Worm (Caenorhabditis elegans) whole organism, young adult: Measurements from ENCODE around the gene ZK1127.3.
A peak's percentile ranks its signal among the peaks of the same experiment; 100 is the strongest.

ENCODE experiments used
- B0019.2 ChIP-seq: fragments of 200-800 bp; sonication (Bioruptor generic); conservative IDR thresholded peaks from 2 replicates; pipeline ENCODE4 v1.3.6; 2022; ENCODE audit warnings: missing genetic modification reagents, missing genetic modification characterization, missing compliant biosample characterization
- B0261.1 ChIP-seq: sonication (generic microtip); optimal IDR thresholded peaks from 2 replicates; lab custom pipeline; 2016; ENCODE audit warnings: mild to moderate bottlenecking, missing genetic modification characterization, moderate library complexity, missing compliant biosample characterization
- D2030.7 ChIP-seq: fragments of 200-800 bp; sonication (Bioruptor generic); IDR thresholded peaks from 2 replicates; pipeline ENCODE4 v1.3.6; 2022; ENCODE audit warnings: missing genetic modification reagents, missing genetic modification characterization, missing compliant biosample characterization
- F23B12.7 ChIP-seq: sonication (generic microtip); optimal IDR thresholded peaks from 2 replicates; lab custom pipeline; 2017; ENCODE audit warnings: missing genetic modification characterization, mild to moderate bottlenecking, missing compliant biosample characterization, antibody characterized with exemption, moderate library complexity; ENCODE audit not compliant: insufficient read depth
- F39B2.1 ChIP-seq: fragments of 200-800 bp; sonication (Bioruptor generic); IDR thresholded peaks from 2 replicates; pipeline ENCODE4 v1.3.6; 2022; ENCODE audit warnings: missing genetic modification reagents, missing genetic modification characterization, missing compliant biosample characterization
- F49E8.2 ChIP-seq: sonication (generic microtip); optimal IDR thresholded peaks from 3 replicates; lab custom pipeline; 2017; ENCODE audit warnings: missing genetic modification characterization, mild to moderate bottlenecking, missing compliant biosample characterization, antibody characterized with exemption, moderate library complexity; ENCODE audit not compliant: insufficient read depth
- F52B5.7 ChIP-seq: sonication (generic microtip); optimal IDR thresholded peaks from 2 replicates; lab custom pipeline; 2016; ENCODE audit warnings: mild to moderate bottlenecking, missing genetic modification characterization, missing compliant biosample characterization
- F57C9.4 ChIP-seq: sonication (generic microtip); optimal IDR thresholded peaks from 2 replicates; lab custom pipeline; 2017; ENCODE audit warnings: mild to moderate bottlenecking, missing genetic modification characterization, missing compliant biosample characterization
- T07F8.4 ChIP-seq: sonication (generic microtip); optimal IDR thresholded peaks from 2 replicates; lab custom pipeline; 2016; ENCODE audit warnings: mild to moderate bottlenecking, missing genetic modification characterization, moderate library complexity, missing compliant biosample characterization
- Y79H2A.3 ChIP-seq: fragments of 200-800 bp; sonication (Bioruptor generic); conservative IDR thresholded peaks from 2 replicates; pipeline ENCODE4 v1.3.6; 2022; ENCODE audit warnings: missing genetic modification reagents, missing genetic modification characterization, missing compliant biosample characterization
- Y95B8A.8 ChIP-seq: fragments of 200-800 bp; sonication (Bioruptor generic); IDR thresholded peaks from 2 replicates; pipeline ENCODE4 v1.3.6; 2022; ENCODE audit warnings: missing genetic modification reagents, missing genetic modification characterization, missing compliant biosample characterization
- ZK185.1 ChIP-seq: sonication (generic microtip); optimal IDR thresholded peaks from 2 replicates; lab custom pipeline; 2016; ENCODE audit warnings: mild to moderate bottlenecking, missing genetic modification characterization, missing compliant biosample characterization; ENCODE audit not compliant: poor library complexity, severe bottlenecking
- bed-1 ChIP-seq: fragments of 200-800 bp; sonication (Bioruptor generic); IDR thresholded peaks from 2 replicates; pipeline ENCODE4 v1.3.6; 2022; ENCODE audit warnings: missing genetic modification reagents, missing genetic modification characterization, missing compliant biosample characterization
- bed-2 ChIP-seq: fragments of 200-800 bp; sonication (Bioruptor generic); IDR thresholded peaks from 2 replicates; pipeline ENCODE4 v1.3.6; 2022; ENCODE audit warnings: missing genetic modification reagents, missing genetic modification characterization, missing compliant biosample characterization
- ceh-40 ChIP-seq: fragments of 200-800 bp; sonication (Bioruptor generic); IDR thresholded peaks from 2 replicates; pipeline ENCODE4 v1.3.6; 2022; ENCODE audit warnings: missing genetic modification characterization, missing compliant biosample characterization
- ceh-91 ChIP-seq: fragments of 200-800 bp; sonication (Bioruptor generic); IDR thresholded peaks from 2 replicates; pipeline ENCODE4 v1.3.6; 2022; ENCODE audit warnings: missing genetic modification reagents, missing genetic modification characterization, missing compliant biosample characterization
- chd-7 ChIP-seq: sonication (generic microtip); optimal IDR thresholded peaks from 2 replicates; lab custom pipeline; 2016; ENCODE audit warnings: mild to moderate bottlenecking, missing genetic modification characterization, moderate library complexity, missing compliant biosample characterization
- die-1 ChIP-seq: sonication (generic microtip); optimal IDR thresholded peaks from 2 replicates; lab custom pipeline; 2016; ENCODE audit warnings: missing genotype, mild to moderate bottlenecking, missing genetic modification characterization, missing compliant biosample characterization
- dox-1 ChIP-seq: fragments of 200-800 bp; sonication (Bioruptor generic); IDR thresholded peaks from 2 replicates; pipeline ENCODE4 v1.3.6; 2022; ENCODE audit warnings: missing genetic modification reagents, missing genetic modification characterization, missing compliant biosample characterization
- dpff-1 ChIP-seq: sonication (generic microtip); optimal IDR thresholded peaks from 2 replicates; lab custom pipeline; 2017; ENCODE audit warnings: mild to moderate bottlenecking, missing genetic modification characterization, missing compliant biosample characterization
- egl-18 ChIP-seq: fragments of 200-800 bp; sonication (Bioruptor generic); IDR thresholded peaks from 2 replicates; pipeline ENCODE4 v1.3.6; 2022; ENCODE audit warnings: missing genetic modification reagents, missing genetic modification characterization, missing compliant biosample characterization
- egrh-3 ChIP-seq: fragments of 200-800 bp; sonication (Bioruptor generic); IDR thresholded peaks from 2 replicates; pipeline ENCODE4 v1.3.6; 2022; ENCODE audit warnings: missing genetic modification reagents, missing genetic modification characterization, missing compliant biosample characterization
- ekl-4 ChIP-seq: fragments of 200-800 bp; sonication (Bioruptor generic); IDR thresholded peaks from 2 replicates; pipeline ENCODE4 v1.3.6; 2022; ENCODE audit warnings: missing genetic modification reagents, missing genetic modification characterization, missing compliant biosample characterization
- fkh-3 ChIP-seq: sonication (generic microtip); optimal IDR thresholded peaks from 2 replicates; lab custom pipeline; 2016; ENCODE audit warnings: mild to moderate bottlenecking, missing genetic modification characterization, missing compliant biosample characterization
- hmg-20 ChIP-seq: fragments of 200-800 bp; sonication (Bioruptor generic); IDR thresholded peaks from 2 replicates; pipeline ENCODE4 v1.3.6; 2022; ENCODE audit warnings: missing genetic modification reagents, missing genetic modification characterization, missing compliant biosample characterization
- hsf-1 ChIP-seq: fragments of 200-800 bp; sonication (Bioruptor generic); IDR thresholded peaks from 2 replicates; pipeline ENCODE4 v1.3.6; 2022; ENCODE audit warnings: missing genetic modification reagents, missing genetic modification characterization, missing compliant biosample characterization
- let-526 ChIP-seq: fragments of 200-800 bp; sonication (Bioruptor generic); IDR thresholded peaks from 2 replicates; pipeline ENCODE4 v1.3.6; 2022; ENCODE audit warnings: missing genetic modification reagents, missing genetic modification characterization, missing compliant biosample characterization
- lin-26 ChIP-seq: fragments of 200-800 bp; sonication (Bioruptor generic); IDR thresholded peaks from 2 replicates; pipeline ENCODE4 v1.3.6; 2022; ENCODE audit warnings: missing genetic modification reagents, missing genetic modification characterization, missing compliant biosample characterization
- lin-35 ChIP-seq, 3 experiments: fragments of 150-350 bp in 2 of 3; sonication (generic microtip) in 1 of 3; optimal IDR thresholded peaks; 2 replicates each; lab custom pipeline; 2014 to 2018; ENCODE audit warnings: missing biosample characterization in 3 of 3, missing genetic modification characterization in 3 of 3, missing genetic modification reagents in 3 of 3
- lin-40 ChIP-seq: sonication (generic microtip); optimal IDR thresholded peaks from 2 replicates; lab custom pipeline; 2016; ENCODE audit warnings: missing genetic modification characterization, mild to moderate bottlenecking, missing compliant biosample characterization, missing genotype, missing genetic modification reagents
- lsy-27 ChIP-seq: sonication (generic microtip); optimal IDR thresholded peaks from 2 replicates; lab custom pipeline; 2017; ENCODE audit warnings: missing genetic modification characterization, mild to moderate bottlenecking, missing compliant biosample characterization, antibody characterized with exemption, missing genotype, borderline replicate concordance; ENCODE audit not compliant: insufficient read depth
- madf-6 ChIP-seq: fragments of 200-800 bp; sonication (Bioruptor generic); IDR thresholded peaks from 2 replicates; pipeline ENCODE4 v1.3.6; 2022; ENCODE audit warnings: missing genetic modification reagents, missing genetic modification characterization, missing compliant biosample characterization
- madf-8 ChIP-seq: fragments of 200-800 bp; sonication (Bioruptor generic); conservative IDR thresholded peaks from 2 replicates; pipeline ENCODE4 v1.3.6; 2022; ENCODE audit warnings: missing genetic modification reagents, missing genetic modification characterization, missing compliant biosample characterization
- mcd-1 ChIP-seq: fragments of 200-800 bp; sonication (Bioruptor generic); IDR thresholded peaks from 2 replicates; pipeline ENCODE4 v1.3.6; 2022; ENCODE audit warnings: missing genetic modification reagents, missing genetic modification characterization, missing compliant biosample characterization
- nfyb-1 ChIP-seq: fragments of 200-800 bp; sonication (Bioruptor generic); IDR thresholded peaks from 2 replicates; pipeline ENCODE4 v1.3.6; 2022; ENCODE audit warnings: missing genetic modification reagents, missing genetic modification characterization, missing compliant biosample characterization
- nhr-90 ChIP-seq: sonication (generic microtip); optimal IDR thresholded peaks from 2 replicates; lab custom pipeline; 2016; ENCODE audit warnings: missing genotype, mild to moderate bottlenecking, missing genetic modification characterization, missing compliant biosample characterization
- pbrm-1 ChIP-seq: fragments of 200-800 bp; sonication (Bioruptor generic); IDR thresholded peaks from 2 replicates; pipeline ENCODE4 v1.3.6; 2022; ENCODE audit warnings: missing genetic modification reagents, missing genetic modification characterization, missing compliant biosample characterization
- rcor-1 ChIP-seq: fragments of 200-800 bp; sonication (Bioruptor generic); IDR thresholded peaks from 2 replicates; pipeline ENCODE4 v1.3.6; 2022; ENCODE audit warnings: missing genetic modification reagents, missing genetic modification characterization, missing compliant biosample characterization
- snpc-3.4 ChIP-seq: sonication (generic microtip); optimal IDR thresholded peaks from 2 replicates; lab custom pipeline; 2017; ENCODE audit warnings: missing genetic modification characterization, mild to moderate bottlenecking, missing compliant biosample characterization, antibody characterized with exemption, moderate library complexity, missing genotype, missing genetic modification reagents
- snpc-4 ChIP-seq, 5 experiments: fragments of 150-350 bp in 1 of 5; sonication (generic microtip) in 4 of 5; optimal IDR thresholded peaks; 2 replicates each; lab custom pipeline; 2014 to 2018; ENCODE audit warnings: missing genetic modification characterization in 5 of 5, missing biosample characterization in 3 of 5, antibody characterized with exemption in 2 of 5, mild to moderate bottlenecking in 2 of 5, missing compliant biosample characterization in 2 of 5, missing genotype in 2 of 5, moderate library complexity in 2 of 5, missing genetic modification reagents in 1 of 5
- tbp1 ChIP-seq: fragments of 200-800 bp; sonication (Bioruptor generic); optimal IDR thresholded peaks from 2 replicates; lab custom pipeline; 2018; ENCODE audit warnings: mild to moderate bottlenecking, missing genetic modification characterization, missing compliant biosample characterization
- tlf-1 ChIP-seq: fragments of 200-800 bp; sonication (Bioruptor generic); optimal IDR thresholded peaks from 2 replicates; lab custom pipeline; 2018; ENCODE audit warnings: mild to moderate bottlenecking, missing genetic modification characterization, missing compliant biosample characterization
- unc-130 ChIP-seq: sonication (generic microtip); optimal IDR thresholded peaks from 2 replicates; lab custom pipeline; 2016; ENCODE audit warnings: missing genetic modification reagents, missing genetic modification characterization, missing compliant biosample characterization
- xnd-1 ChIP-seq: sonication (generic microtip); optimal IDR thresholded peaks from 2 replicates; lab custom pipeline; 2016; ENCODE audit warnings: missing genotype, missing genetic modification reagents, missing genetic modification characterization, missing compliant biosample characterization
- ztf-26 ChIP-seq: sonication (generic microtip); optimal IDR thresholded peaks from 2 replicates; lab custom pipeline; 2017; ENCODE audit warnings: missing genetic modification characterization, missing compliant biosample characterization
- ztf-28 ChIP-seq: fragments of 200-800 bp; sonication (Bioruptor generic); IDR thresholded peaks from 2 replicates; pipeline ENCODE4 v1.3.6; 2022; ENCODE audit warnings: missing genetic modification reagents, missing genetic modification characterization, missing compliant biosample characterization

The ZK1127.3 gene

DNA sequence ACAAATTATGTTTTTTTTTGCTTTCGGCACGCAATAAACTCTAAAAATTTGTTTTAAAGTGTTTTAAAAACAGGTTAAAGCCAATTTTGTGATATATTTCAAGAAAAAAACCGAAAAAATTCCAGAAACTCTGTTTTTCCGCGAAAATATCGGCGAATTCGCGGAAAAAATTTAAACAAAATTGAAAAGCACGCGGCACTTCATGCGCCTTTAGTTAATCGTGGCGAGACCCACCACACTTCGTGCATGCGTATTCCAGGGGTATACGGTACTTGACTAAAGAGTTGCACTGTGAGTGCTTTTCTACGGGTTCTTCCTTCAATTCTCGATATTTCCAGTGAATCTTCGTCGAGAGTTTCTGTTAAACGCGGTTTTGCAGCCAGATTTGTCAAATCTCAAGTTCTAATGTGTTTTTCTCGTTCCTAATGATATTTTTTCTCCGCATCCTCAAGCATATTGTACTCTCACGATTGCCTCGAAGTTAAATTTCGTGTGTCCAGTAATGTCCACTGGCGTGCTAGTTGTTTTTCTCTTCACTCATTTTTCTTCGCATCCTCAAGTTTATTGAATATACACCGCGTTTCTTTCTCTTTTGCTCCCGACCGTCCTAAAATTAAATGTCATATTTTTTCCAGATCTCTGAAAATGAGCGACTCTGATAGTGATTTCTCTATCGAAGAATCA is 17.3 kb upstream of the ZK1127.3 start, which contains the start of gene cin-4 (continued):
- TF ChIP-seq snpc-3.4 (tag; lab: Kevin White, UChicago) (peak; percentile 74), fkh-3 (no peak), bed-1 (GFP tag; lab: Robert Waterston, UW) (no peak), egl-18 (no peak), ZK185.1 (tag; lab: Kevin White, UChicago) (no peak), F57C9.4 (tag; lab: Kevin White, UChicago) (no peak), nhr-90 (tag; lab: Kevin White, UChicago) (no peak), xnd-1 (peak; percentile 78), D2030.7 (peak; percentile 84), T07F8.4 (no peak), B0019.2 (peak; percentile 66; the same call in 1 of the 2 replicates), let-526 (no peak), F23B12.7 (tag; lab: Kevin White, UChicago) (no peak), ztf-26 (tag; lab: Kevin White, UChicago) (no peak), unc-130 (GFP tag; lab: Kevin White, UChicago) (peak; percentile 30), F52B5.7 (tag; lab: Kevin White, UChicago) (no peak), tlf-1 (GFP tag; lab: Kevin White, UChicago) (peak; percentile 47), hmg-20 (GFP tag; lab: Robert Waterston, UW) (no peak), dpff-1 (no peak), rcor-1 (peak; percentile 48; the same call in 1 of the 2 replicates), Y95B8A.8 (GFP tag; lab: Robert Waterston, UW) (0 out of 2 replicates have a peak, but pooled peaks have one; percentile 45), pbrm-1 (0 out of 2 replicates have a peak, but pooled peaks have one; percentile 16), F49E8.2 (tag; lab: Kevin White, UChicago) (peak; percentile 49), madf-8 (GFP tag; lab: Robert Waterston, UW) (peak; percentile 90), lin-40 (tag; lab: Kevin White, UChicago) (no peak), ceh-91 (GFP tag; lab: Robert Waterston, UW) (peak; percentile 92), ztf-28 (GFP tag; lab: Robert Waterston, UW) (no peak), mcd-1 (GFP tag; lab: Robert Waterston, UW) (no peak), chd-7 (tag; lab: Kevin White, UChicago) (no peak), lin-35 (GFP tag; optimal IDR thresholded peaks at IDR 0.05; lab: Kevin White, UChicago) (no peak), snpc-4 (GFP tag; optimal IDR thresholded peaks at IDR 0.05; lab: Kevin White, UChicago) (no peak), snpc-4 (tag; optimal IDR thresholded peaks at IDR 0.05; lab: Kevin White, UChicago) (no peak), lsy-27 (no peak), ceh-40 (GFP tag; lab: Robert Waterston, UW) (no peak), die-1 (no peak)

DNA sequence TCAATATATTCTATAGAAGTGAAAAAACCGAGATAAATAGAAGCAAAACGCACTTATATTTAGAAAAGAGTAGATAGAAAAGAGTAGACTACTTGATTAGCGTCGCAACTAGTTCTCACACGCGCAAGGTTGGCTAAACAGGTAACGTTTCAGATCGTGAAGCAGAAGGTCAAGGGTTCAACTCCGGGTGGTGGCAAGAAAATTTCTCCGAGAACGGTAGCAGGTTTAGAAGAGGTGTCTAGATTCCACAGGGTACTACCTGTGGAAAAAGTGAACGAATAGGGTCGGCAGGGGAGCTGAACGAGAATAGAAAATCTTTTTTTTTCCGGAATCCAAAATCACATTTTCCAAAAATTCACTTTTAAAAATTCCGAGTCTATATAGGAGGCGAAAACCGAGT is 13.0 kb upstream of the ZK1127.3 start:
- TF ChIP-seq F39B2.1 = 0 out of 2 replicates have a peak, but pooled peaks have one; percentile 60
- TF ChIP-seq hsf-1 (GFP tag; lab: Robert Waterston, UW) = peak; percentile 56; the same call in 1 of the 2 replicates
- TF ChIP-seq dox-1 (GFP tag; lab: Robert Waterston, UW) = peak; percentile 68
- peak; percentile 93 for TF ChIP-seq lin-26 (GFP tag; lab: Robert Waterston, UW)
- TF ChIP-seq B0261.1 (tag; lab: Kevin White, UChicago) = peak; percentile 54
- TF ChIP-seq egrh-3 (GFP tag; lab: Robert Waterston, UW) = peak; percentile 43
- TF ChIP-seq madf-6 = peak; percentile 80
- TF ChIP-seq madf-8 (GFP tag; lab: Robert Waterston, UW) = peak; percentile 47
- 0 out of 2 replicates have a peak, but pooled peaks have one; percentile 33 for TF ChIP-seq Y79H2A.3 (GFP tag; lab: Robert Waterston, UW)
- 0 out of 2 replicates have a peak, but pooled peaks have one; percentile 45 for TF ChIP-seq Y95B8A.8 (GFP tag; lab: Robert Waterston, UW)
- TF ChIP-seq rcor-1 = peak; percentile 81
- 0 out of 2 replicates have a peak, but pooled peaks have one; percentile 38 for TF ChIP-seq bed-2 (GFP tag; lab: Robert Waterston, UW)
- peak; percentile 81 for TF ChIP-seq tbp1 (GFP tag; lab: Kevin White, UChicago)
- TF ChIP-seq ekl-4 = peak; percentile 89
- TF ChIP-seq nfyb-1 = peak; percentile 75; the same call in 1 of the 2 replicates
